Worm (Caenorhabditis elegans) whole organism, L4 larva: Measurements from ENCODE around the gene myo-2.

ENCODE experiments used
- F37D6.2 ChIP-seq: sonication (generic microtip); optimal IDR thresholded peaks from 2 replicates; lab custom pipeline; 2016; ENCODE audit warnings: mild to moderate bottlenecking, missing genetic modification characterization, missing compliant biosample characterization
- F44E2.7 ChIP-seq: fragments of 200-800 bp; sonication (Bioruptor generic); IDR thresholded peaks from 2 replicates; pipeline ENCODE4 v2.1.2; 2022; ENCODE audit warnings: missing genetic modification characterization, missing compliant biosample characterization
- ZK337.2 ChIP-seq: fragments of 200-800 bp; sonication (Bioruptor generic); IDR thresholded peaks from 2 replicates; pipeline ENCODE4 v1.3.6; 2022; ENCODE audit warnings: missing genetic modification reagents, missing genetic modification characterization, missing compliant biosample characterization
- arid-1 ChIP-seq: fragments of 200-800 bp; sonication (Bioruptor generic); conservative IDR thresholded peaks from 2 replicates; pipeline ENCODE4 v1.3.6; 2022; ENCODE audit warnings: missing genetic modification reagents, missing genetic modification characterization, missing compliant biosample characterization
- attf-4 ChIP-seq: sonication (generic microtip); optimal IDR thresholded peaks from 3 replicates; lab custom pipeline; 2017; ENCODE audit warnings: missing biosample characterization, missing genetic modification characterization
- ceh-20 ChIP-seq: fragments of 200-800 bp; sonication (Bioruptor generic); IDR thresholded peaks from 2 replicates; pipeline ENCODE4 v1.3.6; 2022; ENCODE audit warnings: missing genetic modification reagents, missing genetic modification characterization, missing compliant biosample characterization
- ceh-62 ChIP-seq: sonication (generic microtip); optimal IDR thresholded peaks from 2 replicates; lab custom pipeline; 2017; ENCODE audit warnings: missing biosample characterization, missing genetic modification characterization
- ctbp-1 ChIP-seq: fragments of 200-800 bp; sonication (Bioruptor generic); IDR thresholded peaks from 2 replicates; pipeline ENCODE4 v1.3.6; 2022; ENCODE audit warnings: missing genetic modification reagents, missing genetic modification characterization, missing compliant biosample characterization
- daf-16 ChIP-seq, 3 experiments: sonication (generic microtip); optimal IDR thresholded peaks; 2 replicates each; lab custom pipeline; 2016 to 2017; ENCODE audit warnings: missing genetic modification characterization in 3 of 3, missing genetic modification reagents in 3 of 3, mild to moderate bottlenecking in 2 of 3, missing compliant biosample characterization in 2 of 3, missing biosample characterization in 1 of 3, moderate library complexity in 1 of 3
- dmd-8 ChIP-seq: fragments of 200-800 bp; sonication (Bioruptor generic); IDR thresholded peaks from 2 replicates; pipeline ENCODE4 v1.3.6; 2022; ENCODE audit warnings: missing genetic modification characterization, missing compliant biosample characterization
- dpl-1 ChIP-seq: fragments of 150-350 bp; optimal IDR thresholded peaks from 2 replicates; lab custom pipeline; 2014; ENCODE audit warnings: missing biosample characterization, missing genetic modification reagents, missing genetic modification characterization
- fkh-10 ChIP-seq: fragments of 150-350 bp; optimal IDR thresholded peaks from 2 replicates; lab custom pipeline; 2014; ENCODE audit warnings: missing biosample characterization, missing genetic modification reagents, missing genetic modification characterization
- fos-1 ChIP-seq: fragments of 150-350 bp; optimal IDR thresholded peaks from 2 replicates; lab custom pipeline; 2014; ENCODE audit warnings: missing biosample characterization, missing genetic modification characterization
- gei-8 ChIP-seq: fragments of 200-800 bp; sonication (Bioruptor generic); optimal IDR thresholded peaks from 2 replicates; lab custom pipeline; 2018; ENCODE audit warnings: mild to moderate bottlenecking, missing genetic modification characterization, missing compliant biosample characterization
- hif-1 ChIP-seq, 2 experiments: sonication (generic microtip); optimal IDR thresholded peaks; 2 replicates each; lab custom pipeline; 2016 to 2017; ENCODE audit warnings: missing compliant biosample characterization in 2 of 2, missing genetic modification characterization in 2 of 2, missing genetic modification reagents in 2 of 2, missing genotype in 2 of 2, mild to moderate bottlenecking in 1 of 2
- hlh-30 ChIP-seq: sonication (generic microtip); optimal IDR thresholded peaks from 2 replicates; lab custom pipeline; 2017; ENCODE audit warnings: antibody characterized with exemption, mild to moderate bottlenecking, missing genetic modification characterization, missing compliant biosample characterization; ENCODE audit not compliant: insufficient read depth
- jun-1 ChIP-seq: fragments of 150-350 bp; optimal IDR thresholded peaks from 2 replicates; lab custom pipeline; 2014; ENCODE audit warnings: missing biosample characterization, missing genetic modification reagents, missing genetic modification characterization
- lim-7 ChIP-seq: fragments of 200-800 bp; sonication (Bioruptor generic); IDR thresholded peaks from 2 replicates; pipeline ENCODE4 v1.3.6; 2022; ENCODE audit warnings: missing genetic modification characterization, missing compliant biosample characterization
- lin-1 ChIP-seq: fragments of 200-800 bp; sonication (Bioruptor generic); IDR thresholded peaks from 2 replicates; pipeline ENCODE4 v1.3.6; 2022; ENCODE audit warnings: missing genetic modification reagents, missing genetic modification characterization, missing compliant biosample characterization
- lin-13 ChIP-seq: fragments of 150-350 bp; optimal IDR thresholded peaks from 2 replicates; lab custom pipeline; 2014; ENCODE audit warnings: missing biosample characterization, missing genetic modification reagents, missing genetic modification characterization
- lin-38 ChIP-seq: fragments of 200-800 bp; sonication (Bioruptor generic); IDR thresholded peaks from 2 replicates; pipeline ENCODE4 v1.3.6; 2022; ENCODE audit warnings: missing genetic modification reagents, missing genetic modification characterization, missing compliant biosample characterization
- lir-3 ChIP-seq: sonication (generic microtip); optimal IDR thresholded peaks from 2 replicates; lab custom pipeline; 2016; ENCODE audit warnings: mild to moderate bottlenecking, missing genetic modification characterization, missing compliant biosample characterization
- lsy-2 ChIP-seq, 2 experiments: fragments of 150-350 bp in 1 of 2; sonication (generic microtip) in 1 of 2; optimal IDR thresholded peaks; 2 replicates each; lab custom pipeline; 2014 to 2017; ENCODE audit warnings: missing biosample characterization in 2 of 2, missing genetic modification characterization in 2 of 2
- madf-9 ChIP-seq: fragments of 200-800 bp; sonication (Bioruptor generic); conservative IDR thresholded peaks from 2 replicates; pipeline ENCODE4 v1.3.6; 2022; ENCODE audit warnings: missing genetic modification reagents, missing genetic modification characterization, missing compliant biosample characterization
- mdt-29 ChIP-seq: fragments of 200-800 bp; sonication (Bioruptor generic); IDR thresholded peaks from 2 replicates; pipeline ENCODE4 v1.3.6; 2022; ENCODE audit warnings: missing genetic modification reagents, missing genetic modification characterization, missing compliant biosample characterization
- mep-1 ChIP-seq: fragments of 150-350 bp; sonication (generic microtip); optimal IDR thresholded peaks from 3 replicates; lab custom pipeline; 2014; ENCODE audit warnings: missing biosample characterization, missing genetic modification characterization
- mes-2 ChIP-seq: sonication (generic microtip); optimal IDR thresholded peaks from 2 replicates; lab custom pipeline; 2016; ENCODE audit warnings: missing genotype, mild to moderate bottlenecking, missing genetic modification characterization, missing compliant biosample characterization; ENCODE audit not compliant: poor library complexity, severe bottlenecking
- mxl-2 ChIP-seq: fragments of 200-800 bp; sonication (Bioruptor generic); conservative IDR thresholded peaks from 2 replicates; pipeline ENCODE4 v1.3.6; 2022; ENCODE audit warnings: missing genetic modification reagents, missing genetic modification characterization, missing compliant biosample characterization
- mxl-3 ChIP-seq: fragments of 200-800 bp; sonication (Bioruptor generic); optimal IDR thresholded peaks from 2 replicates; lab custom pipeline; 2018; ENCODE audit warnings: mild to moderate bottlenecking, missing genetic modification characterization, missing compliant biosample characterization
- nhr-10 ChIP-seq: fragments of 150-350 bp; optimal IDR thresholded peaks from 2 replicates; lab custom pipeline; 2014; ENCODE audit warnings: missing biosample characterization, missing genetic modification characterization
- nhr-102 ChIP-seq: sonication (generic microtip); optimal IDR thresholded peaks from 2 replicates; lab custom pipeline; 2016; ENCODE audit warnings: mild to moderate bottlenecking, missing genetic modification characterization, moderate library complexity, missing compliant biosample characterization
- nhr-11 ChIP-seq: fragments of 150-350 bp; optimal IDR thresholded peaks from 2 replicates; lab custom pipeline; 2014; ENCODE audit warnings: missing biosample characterization, missing genetic modification characterization
- nhr-25 ChIP-seq: sonication (generic microtip); optimal IDR thresholded peaks from 2 replicates; lab custom pipeline; 2017; ENCODE audit warnings: missing genetic modification characterization, mild to moderate bottlenecking, missing compliant biosample characterization, antibody characterized with exemption, moderate library complexity, borderline replicate concordance; ENCODE audit not compliant: insufficient read depth
- nhr-28 ChIP-seq: fragments of 150-350 bp; optimal IDR thresholded peaks from 2 replicates; lab custom pipeline; 2014; ENCODE audit warnings: missing biosample characterization, missing genetic modification characterization
- nhr-41 ChIP-seq: fragments of 200-800 bp; sonication (Bioruptor generic); IDR thresholded peaks from 2 replicates; pipeline ENCODE4 v1.3.6; 2022; ENCODE audit warnings: missing genetic modification reagents, missing genetic modification characterization, missing compliant biosample characterization
- nhr-42 ChIP-seq: fragments of 200-800 bp; sonication (Bioruptor generic); IDR thresholded peaks from 2 replicates; pipeline ENCODE4 v1.3.6; 2022; ENCODE audit warnings: missing genetic modification characterization, missing compliant biosample characterization
- nhr-48 ChIP-seq: sonication (generic microtip); optimal IDR thresholded peaks from 2 replicates; lab custom pipeline; 2016; ENCODE audit warnings: mild to moderate bottlenecking, missing genetic modification characterization, missing compliant biosample characterization
- nhr-6 ChIP-seq: fragments of 150-350 bp; optimal IDR thresholded peaks from 2 replicates; lab custom pipeline; 2014; ENCODE audit warnings: missing biosample characterization, missing genetic modification characterization
- pha-4 ChIP-seq, 2 experiments: fragments of 150-350 bp in 1 of 2; fragments of 200-800 bp in 1 of 2; sonication (Bioruptor generic) in 1 of 2; IDR thresholded peaks in 1 of 2; optimal IDR thresholded peaks in 1 of 2; 2 replicates each; pipeline versions ENCODE4 v1.3.6 to Lab custom; 2014 to 2022; ENCODE audit warnings: missing genetic modification characterization in 2 of 2, missing genetic modification reagents in 2 of 2, missing biosample characterization in 1 of 2, missing compliant biosample characterization in 1 of 2
- pqm-1 ChIP-seq: sonication (generic microtip); optimal IDR thresholded peaks from 2 replicates; lab custom pipeline; 2017; ENCODE audit warnings: missing biosample characterization, missing genetic modification characterization
- set-16 ChIP-seq: fragments of 200-800 bp; sonication (Bioruptor generic); IDR thresholded peaks from 2 replicates; pipeline ENCODE4 v1.3.6; 2022; ENCODE audit warnings: missing genetic modification reagents, missing genetic modification characterization, missing compliant biosample characterization
- skn-1 ChIP-seq: fragments of 150-350 bp; optimal IDR thresholded peaks from 2 replicates; lab custom pipeline; 2014; ENCODE audit warnings: missing biosample characterization, missing genetic modification characterization
- snpc-4 ChIP-seq: fragments of 150-350 bp; optimal IDR thresholded peaks from 2 replicates; lab custom pipeline; 2014; ENCODE audit warnings: missing biosample characterization, missing genetic modification characterization
- tag-97 ChIP-seq: fragments of 200-800 bp; sonication (Bioruptor generic); IDR thresholded peaks from 2 replicates; pipeline ENCODE4 v1.3.6; 2022; ENCODE audit warnings: missing genetic modification characterization, missing compliant biosample characterization
- unc-130 ChIP-seq: sonication (generic microtip); optimal IDR thresholded peaks from 2 replicates; lab custom pipeline; 2016; ENCODE audit warnings: missing genetic modification reagents, missing genetic modification characterization, missing compliant biosample characterization
- unc-62 ChIP-seq, 3 experiments: fragments of 150-350 bp in 1 of 3; sonication (generic microtip); optimal IDR thresholded peaks in 2 of 3; peaks in 1 of 3; 1 replicate in 1 of 3; 2 replicates in 2 of 3; lab custom pipeline; 2014 to 2017; ENCODE audit warnings: missing biosample characterization in 3 of 3, missing genetic modification characterization in 3 of 3, missing genetic modification reagents in 3 of 3, missing genotype in 1 of 3
- zip-11 ChIP-seq: fragments of 200-800 bp; sonication (Bioruptor generic); IDR thresholded peaks from 2 replicates; pipeline ENCODE4 v1.3.6; 2022; ENCODE audit warnings: missing genetic modification characterization, missing compliant biosample characterization
- zip-2 ChIP-seq: fragments of 150-350 bp; optimal IDR thresholded peaks from 2 replicates; lab custom pipeline; 2014; ENCODE audit warnings: missing biosample characterization, missing genetic modification characterization
- ztf-7 ChIP-seq: fragments of 150-350 bp; optimal IDR thresholded peaks from 2 replicates; lab custom pipeline; 2014; ENCODE audit warnings: missing biosample characterization, missing genetic modification characterization

Gene myo-2

ce11 chrX:12480447-12480998, 12.7 kb downstream of the myo-2 start, which contains the start of gene atf-6 (continued):
- TF ChIP-seq ctbp-1 (GFP tag; lab: Robert Waterston, UW) (peak; percentile 86), hlh-30 (tag; lab: Kevin White, UChicago) (peak; percentile 85), mep-1 (tag; lab: Kevin White, UChicago) (peak; percentile 95), lin-13 (GFP tag; lab: Kevin White, UChicago) (peak; percentile 79), arid-1 (peak; percentile 48; the same call in 1 of the 2 replicates), lin-1 (GFP tag; lab: Robert Waterston, UW) (no peak), nhr-48 (tag; lab: Kevin White, UChicago) (peak; percentile 56), madf-9 (GFP tag; lab: Robert Waterston, UW) (0 out of 2 replicates have a peak, but pooled peaks have one; percentile 33), lir-3 (tag; lab: Kevin White, UChicago) (no peak), ztf-7 (tag; lab: Kevin White, UChicago) (no peak), mxl-3 (peak; percentile 77), pqm-1 (peak; percentile 24), F37D6.2 (tag; lab: Kevin White, UChicago) (peak; percentile 73), dpl-1 (peak; percentile 48), mxl-2 (GFP tag; lab: Robert Waterston, UW) (no peak), set-16 (GFP tag; lab: Robert Waterston, UW) (peak; percentile 96), tag-97 (no peak), gei-8 (GFP tag; lab: Kevin White, UChicago) (no peak), unc-130 (GFP tag; lab: Kevin White, UChicago) (no peak), daf-16 (GFP tag; optimal IDR thresholded peaks at IDR 0.05; lab: Kevin White, UChicago) (no peak), daf-16 (tag; optimal IDR thresholded peaks at IDR 0.05; lab: Kevin White, UChicago) (peak; percentile 74), nhr-102 (tag; lab: Kevin White, UChicago) (peak; percentile 77), lim-7 (GFP tag; lab: Robert Waterston, UW) (0 out of 2 replicates have a peak, but pooled peaks have one; percentile 51), F44E2.7 (GFP tag; lab: Robert Waterston, UW) (no peak), lin-38 (GFP tag; lab: Robert Waterston, UW) (peak; percentile 94), fkh-10 (peak; percentile 48), mes-2 (peak; percentile 85), nhr-42 (peak; percentile 83; the same call in 1 of the 2 replicates), nhr-28 (tag; lab: Kevin White, UChicago) (peak; percentile 85), nhr-41 (peak; percentile 73; the same call in 1 of the 2 replicates), nhr-11 (tag; lab: Kevin White, UChicago) (peak; percentile 69), zip-2 (tag; lab: Kevin White, UChicago) (no peak), lsy-2 (tag; optimal IDR thresholded peaks at IDR 0.05; lab: Kevin White, UChicago) (peak; percentile 56 to 83), unc-62 (GFP tag; optimal IDR thresholded peaks at IDR 0.05 in 1 of 2; lab: Kevin White, UChicago) (peak in 1 of 2 experiments; percentile 96), unc-62 (tag; optimal IDR thresholded peaks at IDR 0.05; lab: Kevin White, UChicago) (no peak), nhr-10 (tag; lab: Kevin White, UChicago) (no peak), ZK337.2 (GFP tag; lab: Robert Waterston, UW) (0 out of 2 replicates have a peak, but pooled peaks have one; percentile 41), pha-4 (GFP tag; IDR thresholded peaks at IDR 0.05; lab: Robert Waterston, UW) (peak; percentile 65; the same call in 1 of the 2 replicates), pha-4 (tag; optimal IDR thresholded peaks at IDR 0.05; lab: Kevin White, UChicago) (no peak)

ce11 chrX:12484078-12484477, 16.2 kb downstream of the myo-2 start:
- TF ChIP-seq lim-7 (GFP tag; lab: Robert Waterston, UW) (no peak), arid-1 (no peak), snpc-4 (no peak), nhr-25 (tag; lab: Kevin White, UChicago) (no peak), skn-1 (no peak), ceh-62 (no peak), hif-1 (tag; optimal IDR thresholded peaks at IDR 0.05; lab: Kevin White, UChicago) (no peak), mxl-2 (GFP tag; lab: Robert Waterston, UW) (no peak), fos-1 (no peak), ZK337.2 (GFP tag; lab: Robert Waterston, UW) (no peak), mdt-29 (no peak), attf-4 (tag; lab: Kevin White, UChicago) (no peak), jun-1 (no peak), zip-11 (GFP tag; lab: Robert Waterston, UW) (no peak), ceh-20 (GFP tag; lab: Robert Waterston, UW) (no peak), dmd-8 (GFP tag; lab: Robert Waterston, UW) (no peak), nhr-6 (tag; lab: Kevin White, UChicago) (no peak), F37D6.2 (tag; lab: Kevin White, UChicago) (no peak)
